Worm (Caenorhabditis elegans) whole organism, midembryonic: ENCODE results near the gene pmk-1.

Experiments used
- T22C8.4 ChIP-seq: fragments of 200-800 bp; sonication (Bioruptor generic); IDR thresholded peaks from 2 replicates; pipeline ENCODE4 v1.3.6; 2022; ENCODE audit warnings: missing genetic modification characterization, missing compliant biosample characterization
- klf-2 ChIP-seq: fragments of 200-800 bp; sonication (Bioruptor generic); conservative IDR thresholded peaks from 2 replicates; pipeline ENCODE4 v1.3.6; 2022; ENCODE audit warnings: missing genetic modification reagents, missing genetic modification characterization, missing compliant biosample characterization
- med-1 ChIP-seq: sonication (generic microtip); optimal IDR thresholded peaks from 2 replicates; lab custom pipeline; 2017; ENCODE audit warnings: missing genetic modification characterization, mild to moderate bottlenecking, missing compliant biosample characterization, antibody characterized with exemption, missing genetic modification reagents; ENCODE audit not compliant: insufficient read depth
- ztf-23 ChIP-seq: fragments of 200-800 bp; sonication (Bioruptor generic); IDR thresholded peaks from 2 replicates; pipeline ENCODE4 v1.3.6; 2022; ENCODE audit warnings: missing genetic modification reagents, missing genetic modification characterization, missing compliant biosample characterization
- ztf-29 ChIP-seq: fragments of 200-800 bp; sonication (Bioruptor generic); IDR thresholded peaks from 2 replicates; pipeline ENCODE4 v1.3.6; 2022; ENCODE audit warnings: missing genetic modification reagents, missing genetic modification characterization, missing compliant biosample characterization

DNA sequence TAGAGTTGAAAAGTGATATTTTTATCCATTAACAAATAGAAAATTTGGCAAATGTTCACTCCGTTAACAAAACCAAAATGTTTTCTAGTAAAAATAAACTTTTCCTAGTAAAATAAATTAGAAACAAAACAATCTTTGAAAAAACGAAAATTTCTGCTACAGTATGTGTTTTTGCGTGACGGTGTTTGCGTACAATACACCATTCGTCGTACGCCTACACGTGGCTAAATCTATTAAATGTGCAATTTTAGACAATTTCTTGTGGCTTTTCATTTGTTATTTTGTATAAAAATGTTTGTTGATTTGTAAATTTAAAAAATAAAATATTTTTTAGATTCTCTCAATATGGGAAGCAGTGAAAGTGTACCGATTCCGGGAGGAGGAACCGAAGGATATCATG lies 35.4 kb upstream of the pmk-1 start, which contains the start of gene Y42H9AR.1:
- no peak for TF ChIP-seq T22C8.4 (GFP tag; lab: Robert Waterston, UW)
- TF ChIP-seq med-1 (GFP tag; lab: Kevin White, UChicago): no peak
- TF ChIP-seq ztf-23 (GFP tag; lab: Robert Waterston, UW): no peak
- no peak for TF ChIP-seq klf-2 (GFP tag; lab: Robert Waterston, UW)
- TF ChIP-seq ztf-29 (GFP tag; lab: Robert Waterston, UW): no peak
